Fruit fly (Drosophila melanogaster) whole organism, embryonic: Measurements from ENCODE around the gene CG13721.
A peak's percentile ranks its signal among the peaks of the same experiment; 100 is the strongest.

Experiments
- ATbp ChIP-seq: fragments of 200-800 bp; sonication (Bioruptor generic); optimal IDR thresholded peaks from 2 replicates; lab custom pipeline; 2017; ENCODE audit warnings: missing biosample characterization, mild to moderate bottlenecking, missing genetic modification characterization, missing genetic modification reagents
- Abd-B ChIP-seq: fragments of 200-800 bp; sonication (Bioruptor generic); optimal IDR thresholded peaks from 2 replicates; lab custom pipeline; 2018; ENCODE audit warnings: missing biosample characterization, mild to moderate bottlenecking, missing genetic modification characterization, moderate library complexity
- Atf3 ChIP-seq: fragments of 200-800 bp; sonication (Bioruptor generic); optimal IDR thresholded peaks from 3 replicates; lab custom pipeline; 2016; ENCODE audit warnings: missing biosample characterization, missing genetic modification characterization
- Bgb ChIP-seq: fragments of 200-800 bp; sonication (Bioruptor generic); IDR thresholded peaks from 2 replicates; pipeline ENCODE4 v1.3.6; 2022; ENCODE audit warnings: missing biosample characterization, missing genetic modification characterization; ENCODE audit not compliant: partially characterized antibody
- CG10209 ChIP-seq: fragments of 200-800 bp; sonication (Bioruptor generic); optimal IDR thresholded peaks from 3 replicates; lab custom pipeline; 2017; ENCODE audit warnings: missing biosample characterization, mild to moderate bottlenecking, missing genetic modification characterization, missing genetic modification reagents
- CG11247 ChIP-seq: fragments of 200-800 bp; sonication (Bioruptor generic); IDR thresholded peaks from 2 replicates; pipeline ENCODE4 v1.3.6; 2022; ENCODE audit warnings: missing biosample characterization, missing genetic modification characterization
- CG12071 ChIP-seq: fragments of 200-800 bp; sonication (Bioruptor generic); optimal IDR thresholded peaks from 3 replicates; lab custom pipeline; 2018; ENCODE audit warnings: missing biosample characterization, mild to moderate bottlenecking, missing genetic modification characterization
- CG12299 ChIP-seq: fragments of 200-800 bp; sonication (Bioruptor generic); optimal IDR thresholded peaks from 2 replicates; lab custom pipeline; 2018; ENCODE audit warnings: missing biosample characterization, mild to moderate bottlenecking, missing genetic modification characterization
- CG13624 ChIP-seq: fragments of 200-800 bp; sonication (Bioruptor generic); optimal IDR thresholded peaks from 2 replicates; lab custom pipeline; 2016; ENCODE audit warnings: missing biosample characterization, missing genetic modification characterization
- CG14667 ChIP-seq: fragments of 200-800 bp; sonication (Bioruptor generic); IDR thresholded peaks from 2 replicates; pipeline ENCODE4 v1.3.6; 2022; ENCODE audit warnings: missing biosample characterization, missing genetic modification characterization
- CG15601 ChIP-seq: fragments of 200-800 bp; sonication (Bioruptor generic); optimal IDR thresholded peaks from 3 replicates; lab custom pipeline; 2019; ENCODE audit warnings: missing biosample characterization, mild to moderate bottlenecking, missing genetic modification characterization, moderate library complexity
- CG17829 ChIP-seq: fragments of 200-800 bp; optimal IDR thresholded peaks from 2 replicates; lab custom pipeline; 2019; ENCODE audit warnings: missing biosample characterization, mild to moderate bottlenecking, missing genetic modification characterization, moderate library complexity
- CG17912 ChIP-seq: fragments of 200-800 bp; sonication (Bioruptor generic); optimal IDR thresholded peaks from 2 replicates; lab custom pipeline; 2018; ENCODE audit warnings: missing biosample characterization, mild to moderate bottlenecking, missing genetic modification characterization
- CG2129 ChIP-seq: fragments of 200-800 bp; sonication (Bioruptor generic); IDR thresholded peaks from 2 replicates; pipeline ENCODE4 v1.3.6; 2022; ENCODE audit warnings: missing biosample characterization, missing genetic modification characterization; ENCODE audit not compliant: partially characterized antibody
- CG30431 ChIP-seq: fragments of 200-800 bp; sonication (Bioruptor generic); optimal IDR thresholded peaks from 2 replicates; lab custom pipeline; 2017; ENCODE audit warnings: missing biosample characterization, missing genetic modification characterization
- CG31441 ChIP-seq: fragments of 200-800 bp; sonication (Bioruptor generic); IDR thresholded peaks from 2 replicates; pipeline ENCODE4 v1.3.6; 2022; ENCODE audit warnings: missing biosample characterization, missing genetic modification characterization
- CG34376 ChIP-seq: fragments of 200-800 bp; sonication (Bioruptor generic); optimal IDR thresholded peaks from 2 replicates; lab custom pipeline; 2018; ENCODE audit warnings: missing biosample characterization, mild to moderate bottlenecking, missing genetic modification characterization
- CG4328 ChIP-seq: fragments of 200-800 bp; sonication (Bioruptor generic); optimal IDR thresholded peaks from 3 replicates; lab custom pipeline; 2017; ENCODE audit warnings: missing biosample characterization, missing genetic modification reagents, missing genetic modification characterization
- CG4730 ChIP-seq: fragments of 200-800 bp; sonication (Bioruptor generic); IDR thresholded peaks from 2 replicates; pipeline ENCODE4 v1.3.6; 2022; ENCODE audit warnings: missing biosample characterization, missing genetic modification characterization
- CG6175 ChIP-seq: fragments of 200-800 bp; sonication (Bioruptor generic); IDR thresholded peaks from 3 replicates; pipeline ENCODE4 v1.3.6; 2022; ENCODE audit warnings: missing biosample characterization, missing genetic modification characterization
- CG6683 ChIP-seq: fragments of 200-800 bp; sonication (Bioruptor generic); optimal IDR thresholded peaks from 2 replicates; lab custom pipeline; 2017; ENCODE audit warnings: missing biosample characterization, mild to moderate bottlenecking, missing genetic modification characterization, missing genetic modification reagents
- CG7745 ChIP-seq: fragments of 200-800 bp; sonication (Bioruptor generic); optimal IDR thresholded peaks from 2 replicates; lab custom pipeline; 2018; ENCODE audit warnings: missing biosample characterization, mild to moderate bottlenecking, missing genetic modification characterization, moderate library complexity
- CG9215 ChIP-seq: fragments of 200-800 bp; sonication (Bioruptor generic); IDR thresholded peaks from 2 replicates; pipeline ENCODE4 v1.3.6; 2022; ENCODE audit warnings: missing biosample characterization, missing genetic modification characterization
- CTCF ChIP-seq: fragments of 200-800 bp; sonication (Bioruptor generic); optimal IDR thresholded peaks from 2 replicates; lab custom pipeline; 2017; ENCODE audit warnings: missing biosample characterization, mild to moderate bottlenecking, missing genetic modification characterization, moderate library complexity
- Camta ChIP-seq: fragments of 200-800 bp; sonication (Bioruptor generic); optimal IDR thresholded peaks from 2 replicates; lab custom pipeline; 2016; ENCODE audit warnings: missing biosample characterization, missing genetic modification characterization
- CrebB ChIP-seq: fragments of 200-800 bp; sonication (Bioruptor generic); optimal IDR thresholded peaks from 3 replicates; lab custom pipeline; 2018; ENCODE audit warnings: missing biosample characterization, mild to moderate bottlenecking, missing genetic modification characterization
- Fer1 ChIP-seq: fragments of 200-800 bp; sonication (Bioruptor generic); optimal IDR thresholded peaks from 2 replicates; lab custom pipeline; 2017; ENCODE audit warnings: missing biosample characterization, mild to moderate bottlenecking, missing genetic modification characterization
- MBD-R2 ChIP-seq: fragments of 200-800 bp; sonication (Bioruptor generic); IDR thresholded peaks from 2 replicates; pipeline ENCODE4 v1.3.6; 2022; ENCODE audit warnings: missing biosample characterization, missing genetic modification characterization
- Mrtf ChIP-seq: fragments of 200-800 bp; sonication (Bioruptor generic); IDR thresholded peaks from 3 replicates; pipeline ENCODE4 v1.3.6; 2022; ENCODE audit warnings: missing biosample characterization, missing genetic modification characterization
- NK7.1 ChIP-seq: fragments of 200-800 bp; sonication (Bioruptor generic); optimal IDR thresholded peaks from 3 replicates; lab custom pipeline; 2016; ENCODE audit warnings: missing biosample characterization, missing genetic modification characterization
- Nf-YA ChIP-seq: fragments of 200-800 bp; sonication (Bioruptor generic); IDR thresholded peaks from 2 replicates; pipeline ENCODE4 v1.3.6; 2022; ENCODE audit warnings: missing biosample characterization, missing genetic modification characterization
- Rfx ChIP-seq: fragments of 200-800 bp; sonication (Bioruptor generic); IDR thresholded peaks from 2 replicates; pipeline ENCODE4 v1.3.6; 2022; ENCODE audit warnings: missing biosample characterization, missing genetic modification characterization
- Sry-δ ChIP-seq: fragments of 200-800 bp; sonication (Bioruptor generic); optimal IDR thresholded peaks from 2 replicates; lab custom pipeline; 2016; ENCODE audit warnings: missing biosample characterization, missing genetic modification characterization
- bcd ChIP-seq: fragments of 200-800 bp; sonication (Bioruptor generic); optimal IDR thresholded peaks from 2 replicates; lab custom pipeline; 2017; ENCODE audit warnings: missing biosample characterization, mild to moderate bottlenecking, missing genetic modification characterization
- chinmo ChIP-seq: fragments of 200-800 bp; sonication (Bioruptor generic); IDR thresholded peaks from 4 replicates; pipeline ENCODE4 v1.3.6; 2022; ENCODE audit warnings: missing biosample characterization, missing genetic modification characterization; ENCODE audit not compliant: partially characterized antibody
- dimm ChIP-seq: fragments of 200-800 bp; sonication (Bioruptor generic); IDR thresholded peaks from 2 replicates; pipeline ENCODE4 v1.3.6; 2022; ENCODE audit warnings: missing biosample characterization, missing genetic modification characterization
- exex ChIP-seq: fragments of 200-800 bp; sonication (Bioruptor generic); optimal IDR thresholded peaks from 4 replicates; lab custom pipeline; 2018; ENCODE audit warnings: missing biosample characterization, mild to moderate bottlenecking, missing genetic modification characterization, moderate library complexity
- grn ChIP-seq: fragments of 200-800 bp; sonication (Bioruptor generic); optimal IDR thresholded peaks from 3 replicates; lab custom pipeline; 2017; ENCODE audit warnings: missing biosample characterization, missing genetic modification characterization
- insv ChIP-seq, 2 experiments: fragments of 200-800 bp; sonication (Bioruptor generic); optimal IDR thresholded peaks; 3 replicates each; lab custom pipeline; 2016 to 2018; ENCODE audit warnings: missing biosample characterization in 2 of 2, missing genetic modification characterization in 2 of 2
- ken ChIP-seq: fragments of 200-800 bp; sonication (Bioruptor generic); IDR thresholded peaks from 3 replicates; pipeline ENCODE4 v1.3.6; 2022; ENCODE audit warnings: missing biosample characterization, missing genetic modification characterization
- lbe ChIP-seq: fragments of 200-800 bp; sonication (Bioruptor generic); optimal IDR thresholded peaks from 2 replicates; lab custom pipeline; 2016; ENCODE audit warnings: missing biosample characterization, mild to moderate bottlenecking, missing genetic modification characterization
- nau ChIP-seq: fragments of 200-800 bp; sonication (Bioruptor generic); optimal IDR thresholded peaks from 3 replicates; lab custom pipeline; 2017; ENCODE audit warnings: missing biosample characterization, mild to moderate bottlenecking, missing genetic modification characterization, missing genetic modification reagents
- nerfin-2 ChIP-seq: fragments of 200-800 bp; sonication (Bioruptor generic); IDR thresholded peaks from 2 replicates; pipeline ENCODE4 v1.3.6; 2022; ENCODE audit warnings: missing biosample characterization, missing genetic modification characterization; ENCODE audit not compliant: partially characterized antibody
- pita ChIP-seq: fragments of 200-800 bp; sonication (Bioruptor generic); optimal IDR thresholded peaks from 2 replicates; lab custom pipeline; 2017; ENCODE audit warnings: missing biosample characterization, mild to moderate bottlenecking, missing genetic modification characterization
- pnt ChIP-seq: fragments of 200-800 bp; sonication (Bioruptor generic); optimal IDR thresholded peaks from 3 replicates; lab custom pipeline; 2016; ENCODE audit warnings: missing biosample characterization, missing genetic modification characterization
- pros ChIP-seq: fragments of 200-800 bp; sonication (Bioruptor generic); optimal IDR thresholded peaks from 3 replicates; lab custom pipeline; 2019; ENCODE audit warnings: missing biosample characterization, mild to moderate bottlenecking, missing genetic modification characterization, moderate library complexity
- tgo ChIP-seq: fragments of 200-800 bp; sonication (Bioruptor generic); IDR thresholded peaks from 3 replicates; pipeline ENCODE4 v1.3.6; 2022; ENCODE audit warnings: missing biosample characterization, missing genetic modification characterization
- trh ChIP-seq: fragments of 200-800 bp; sonication (Bioruptor generic); optimal IDR thresholded peaks from 2 replicates; lab custom pipeline; 2016; ENCODE audit warnings: missing biosample characterization, missing genetic modification characterization
- zf30C ChIP-seq: fragments of 200-800 bp; sonication (Bioruptor generic); optimal IDR thresholded peaks from 3 replicates; lab custom pipeline; 2018; ENCODE audit warnings: missing biosample characterization, mild to moderate bottlenecking, missing genetic modification characterization

CG13721 gene

dm6 chr3L:4541573-4542371 lies 44.2 kb upstream of the CG13721 start, which contains the start of gene CG11357 (continued):
- TF ChIP-seq Atf3 (GFP tag; lab: Kevin White, UChicago), result peak; percentile 63
- peak; percentile 98 for TF ChIP-seq CG4730 (GFP tag; lab: Robert Waterston, UW)
- peak; percentile 98 for TF ChIP-seq CrebB (tag; lab: Kevin White, UChicago)
- peak; percentile 98 for TF ChIP-seq ATbp (GFP tag; lab: Kevin White, UChicago)
- peak; percentile 97 for TF ChIP-seq Abd-B (GFP tag; lab: Kevin White, UChicago)
- peak; percentile 94 for TF ChIP-seq exex (tag; lab: Kevin White, UChicago)
- peak; percentile 73 for TF ChIP-seq Sry-δ (GFP tag; lab: Kevin White, UChicago)
- peak; percentile 93 for TF ChIP-seq CG12071 (GFP tag; lab: Kevin White, UChicago)
- TF ChIP-seq CG7745 (tag; lab: Kevin White, UChicago), result peak; percentile 87
- TF ChIP-seq CG2129 (GFP tag; lab: Robert Waterston, UW), result no peak
- TF ChIP-seq grn (GFP tag; lab: Kevin White, UChicago), result peak; percentile 34
- peak; percentile 98 for TF ChIP-seq CG11247 (GFP tag; lab: Robert Waterston, UW)
- TF ChIP-seq pnt, result peak; percentile 82
- TF ChIP-seq CG9215, result peak; percentile 98
- TF ChIP-seq CG15601, result peak; percentile 98
- TF ChIP-seq CG30431 (GFP tag; lab: Kevin White, UChicago), result peak; percentile 88
- peak; percentile 98 for TF ChIP-seq ken (GFP tag; lab: Robert Waterston, UW)
- peak; percentile 99 for TF ChIP-seq CG12299 (tag; lab: Kevin White, UChicago)
- peak; percentile 98 for TF ChIP-seq Nf-YA (GFP tag; lab: Robert Waterston, UW)
- peak; percentile 98 for TF ChIP-seq bcd (GFP tag; lab: Kevin White, UChicago)
- peak; percentile 98 for TF ChIP-seq CG14667
- TF ChIP-seq CG31441 (GFP tag; lab: Robert Waterston, UW), result peak; percentile 98
- peak; percentile 76 for TF ChIP-seq Camta (GFP tag; lab: Kevin White, UChicago)
- peak; percentile 92 for TF ChIP-seq nau
- TF ChIP-seq pita (GFP tag; lab: Kevin White, UChicago), result no peak
- TF ChIP-seq CG17829 (tag; lab: Kevin White, UChicago), result peak; percentile 99
- TF ChIP-seq CG4328 (GFP tag; lab: Kevin White, UChicago), result peak; percentile 97
- peak in 1 of 2 experiments; percentile 81 for TF ChIP-seq insv (GFP tag; optimal IDR thresholded peaks at IDR 0.05; lab: Kevin White, UChicago)
- TF ChIP-seq dimm, result peak; percentile 96
- TF ChIP-seq NK7.1 (GFP tag; lab: Kevin White, UChicago), result peak; percentile 66
- peak; percentile 93 for TF ChIP-seq lbe (GFP tag; lab: Kevin White, UChicago)
- TF ChIP-seq chinmo (GFP tag; lab: Robert Waterston, UW), result peak; percentile 84
- TF ChIP-seq Mrtf (GFP tag; lab: Robert Waterston, UW), result peak; percentile 98
- TF ChIP-seq nerfin-2 (GFP tag; lab: Robert Waterston, UW), result peak; percentile 54
- peak; percentile 99 for TF ChIP-seq tgo
- peak; percentile 98 for TF ChIP-seq CG10209
- TF ChIP-seq CG6683, result peak; percentile 96
- peak; percentile 53 for TF ChIP-seq pros (GFP tag; lab: Kevin White, UChicago)
- peak; percentile 91 for TF ChIP-seq Bgb (GFP tag; lab: Robert Waterston, UW)
- peak; percentile 94 for TF ChIP-seq CG34376
- TF ChIP-seq CTCF (GFP tag; lab: Kevin White, UChicago), result peak; percentile 56
- peak; percentile 94 for TF ChIP-seq trh
- TF ChIP-seq Fer1 (GFP tag; lab: Kevin White, UChicago), result peak; percentile 99
- TF ChIP-seq CG13624 (GFP tag; lab: Kevin White, UChicago), result peak; percentile 88
- peak; percentile 99 for TF ChIP-seq MBD-R2 (GFP tag; lab: Robert Waterston, UW)
- TF ChIP-seq Rfx (GFP tag; lab: Robert Waterston, UW), result peak; percentile 99
- peak; percentile 98 for TF ChIP-seq CG6175 (GFP tag; lab: Robert Waterston, UW)
- peak; percentile 90 for TF ChIP-seq CG17912 (GFP tag; lab: Kevin White, UChicago)
- peak; percentile 34 for TF ChIP-seq zf30C (GFP tag; lab: Kevin White, UChicago)
